Worm (Caenorhabditis elegans): Measurements from ENCODE around the gene F55D10.4.

F55D10.4 gene

ce11 chrX:4699411-4700050, 20.9 kb downstream of the F55D10.4 start, which contains the start of gene hyl-2:
hyl-2 (minus strand) TSS chrX:4699461.
- TF ChIP-seq ztf-23 (GFP tag; IDR thresholded peaks at IDR 0.05) (0 out of 2 replicates have a peak, but pooled peaks have one; percentile 31), ref-1 (GFP tag; conservative IDR thresholded peaks at IDR 0.05) (no peak)

DNA sequence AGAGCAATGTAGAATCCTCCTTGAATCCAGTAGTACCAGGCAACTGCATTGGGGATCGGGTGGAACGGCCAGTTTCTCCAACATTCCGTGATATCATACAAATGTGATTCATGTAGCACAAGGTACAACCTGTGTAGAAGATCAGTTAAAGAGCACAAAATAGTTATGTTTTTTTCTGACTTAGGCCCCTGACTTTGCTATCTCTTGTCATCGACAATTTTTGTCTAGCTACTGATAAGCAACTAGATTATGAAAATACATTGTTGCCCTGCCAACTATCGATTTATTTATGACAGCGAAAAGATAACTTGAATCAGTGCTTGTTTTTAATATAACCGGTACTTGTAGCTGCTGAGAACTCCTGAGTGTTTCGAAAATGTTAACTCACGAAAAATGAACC, 22.2 kb downstream of the F55D10.4 start:
- TF ChIP-seq tab-1 (GFP tag; IDR thresholded peaks at IDR 0.05) (no peak), ztf-23 (GFP tag; IDR thresholded peaks at IDR 0.05) (no peak), med-1 (GFP tag; optimal IDR thresholded peaks at IDR 0.05; ENCODE audit: insufficient read depth) (no peak), klf-2 (GFP tag; conservative IDR thresholded peaks at IDR 0.05) (no peak), flt-1 (GFP tag; IDR thresholded peaks at IDR 0.05) (no peak), ref-1 (GFP tag; conservative IDR thresholded peaks at IDR 0.05) (no peak), T22C8.4 (GFP tag; IDR thresholded peaks at IDR 0.05) (no peak)

ce11 chrX:4694611-4695370, 25.7 kb downstream of the F55D10.4 start:
- TF ChIP-seq cog-1 (tag; optimal IDR thresholded peaks at IDR 0.05) (no peak), ref-1 (GFP tag; conservative IDR thresholded peaks at IDR 0.05) (no peak), ztf-23 (GFP tag; IDR thresholded peaks at IDR 0.05) (no peak), klf-2 (GFP tag; conservative IDR thresholded peaks at IDR 0.05) (no peak), flt-1 (GFP tag; IDR thresholded peaks at IDR 0.05) (no peak), T22C8.4 (GFP tag; IDR thresholded peaks at IDR 0.05) (no peak), ztf-29 (GFP tag; IDR thresholded peaks at IDR 0.05) (no peak), med-1 (GFP tag; optimal IDR thresholded peaks at IDR 0.05; ENCODE audit: insufficient read depth) (no peak), tab-1 (GFP tag; IDR thresholded peaks at IDR 0.05) (no peak)

- TF ChIP-seq med-1 (GFP tag; optimal IDR thresholded peaks at IDR 0.05; ENCODE audit: insufficient read depth) (no peak), klf-2 (GFP tag; conservative IDR thresholded peaks at IDR 0.05) (no peak), tab-1 (GFP tag; IDR thresholded peaks at IDR 0.05) (no peak), ztf-29 (GFP tag; IDR thresholded peaks at IDR 0.05) (no peak), flt-1 (GFP tag; IDR thresholded peaks at IDR 0.05) (no peak), ref-1 (GFP tag; conservative IDR thresholded peaks at IDR 0.05) (no peak)
These were observed 29.2 kb downstream of the F55D10.4 start, which contains the start of gene K02G10.5 for ce11 chrX:4691148-4691773. K02G10.5 (minus strand) TSS chrX:4691198.

DNA sequence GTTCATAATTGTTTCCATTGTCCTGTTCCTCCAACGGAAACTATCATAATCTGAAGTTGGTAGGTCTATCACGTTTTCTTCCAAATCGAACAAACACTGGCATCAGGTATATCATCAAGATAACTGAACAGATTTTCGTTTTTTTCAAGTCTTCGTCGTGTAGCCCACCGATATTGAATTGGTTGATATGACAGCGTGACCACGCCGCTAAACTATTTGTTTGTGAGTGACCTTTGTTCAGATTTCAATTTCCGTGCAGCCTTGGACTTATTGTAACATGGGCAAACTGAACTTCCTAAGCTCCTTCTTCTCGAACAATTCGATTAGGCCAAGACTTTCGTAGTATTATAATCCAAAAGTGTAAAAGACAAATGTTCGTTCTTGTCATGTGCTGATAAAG, 34.9 kb downstream of the F55D10.4 start:
- no peak for TF ChIP-seq ztf-23 (GFP tag; IDR thresholded peaks at IDR 0.05)
- no peak for TF ChIP-seq med-1 (GFP tag; optimal IDR thresholded peaks at IDR 0.05; ENCODE audit: insufficient read depth)
- TF ChIP-seq cog-1 (tag; optimal IDR thresholded peaks at IDR 0.05): no peak
- TF ChIP-seq T22C8.4 (GFP tag; IDR thresholded peaks at IDR 0.05): no peak

DNA sequence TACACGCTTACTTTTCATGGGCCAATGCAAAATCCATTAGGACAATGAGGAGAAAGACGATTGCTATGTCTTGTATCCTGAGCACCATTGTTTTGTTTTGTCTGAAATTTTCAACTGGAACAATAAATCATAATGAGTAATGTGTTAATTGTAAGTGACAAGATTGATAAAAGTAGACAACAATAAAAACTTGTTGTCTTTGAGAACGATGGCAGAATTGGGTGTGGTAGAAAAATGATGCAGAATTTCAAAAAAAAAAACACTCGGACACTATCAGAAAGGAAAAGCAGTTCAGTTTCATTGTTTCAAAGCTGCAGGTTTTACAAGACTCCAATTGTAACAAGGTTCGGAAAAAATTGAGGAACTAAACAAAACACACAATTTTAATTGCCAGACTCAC, 37.8 kb downstream of the F55D10.4 start, which contains the start of gene K02G10.15:
K02G10.15 (minus strand) TSS at position 101 of the 400 bp plus-strand sequence.
- TF ChIP-seq ztf-29 (GFP tag; IDR thresholded peaks at IDR 0.05): no peak
- no peak for TF ChIP-seq ref-1 (GFP tag; conservative IDR thresholded peaks at IDR 0.05)
- no peak for TF ChIP-seq med-1 (GFP tag; optimal IDR thresholded peaks at IDR 0.05; ENCODE audit: insufficient read depth)
- no peak for TF ChIP-seq T22C8.4 (GFP tag; IDR thresholded peaks at IDR 0.05)
- no peak for TF ChIP-seq ztf-23 (GFP tag; IDR thresholded peaks at IDR 0.05)
- no peak for TF ChIP-seq cog-1 (tag; optimal IDR thresholded peaks at IDR 0.05)
- TF ChIP-seq flt-1 (GFP tag; IDR thresholded peaks at IDR 0.05): no peak
- no peak for TF ChIP-seq tab-1 (GFP tag; IDR thresholded peaks at IDR 0.05)
- no peak for TF ChIP-seq klf-2 (GFP tag; conservative IDR thresholded peaks at IDR 0.05)

DNA sequence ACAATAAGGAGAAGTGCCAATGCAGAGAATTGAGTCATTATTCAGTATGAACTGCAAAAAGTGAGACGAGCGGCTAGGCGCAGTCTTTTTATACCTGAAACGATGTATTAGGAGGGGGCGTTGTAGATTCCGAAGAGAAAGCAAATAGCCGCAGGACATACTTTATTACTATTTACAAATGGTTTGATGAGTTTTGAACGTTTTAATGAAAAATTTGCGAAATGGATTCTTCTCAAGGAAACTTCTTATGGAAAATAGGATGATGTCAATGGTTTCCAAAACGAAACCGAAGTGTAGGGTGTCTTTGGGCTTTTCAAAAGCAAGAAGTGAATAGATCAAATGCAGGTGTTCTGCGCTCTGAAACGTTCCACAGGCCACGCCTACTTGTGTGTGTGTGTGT, 42.4 kb downstream of the F55D10.4 start, which contains the start of gene flp-11:
flp-11 (minus strand) TSS at position 101 of the 400 bp plus-strand sequence.
- TF ChIP-seq tab-1 (GFP tag; IDR thresholded peaks at IDR 0.05) (no peak), ztf-23 (GFP tag; IDR thresholded peaks at IDR 0.05) (no peak), T22C8.4 (GFP tag; IDR thresholded peaks at IDR 0.05) (no peak), klf-2 (GFP tag; conservative IDR thresholded peaks at IDR 0.05) (no peak), cog-1 (tag; optimal IDR thresholded peaks at IDR 0.05) (no peak), flt-1 (GFP tag; IDR thresholded peaks at IDR 0.05) (no peak), ztf-29 (GFP tag; IDR thresholded peaks at IDR 0.05) (no peak), med-1 (GFP tag; optimal IDR thresholded peaks at IDR 0.05; ENCODE audit: insufficient read depth) (no peak), ref-1 (GFP tag; conservative IDR thresholded peaks at IDR 0.05) (no peak)

DNA sequence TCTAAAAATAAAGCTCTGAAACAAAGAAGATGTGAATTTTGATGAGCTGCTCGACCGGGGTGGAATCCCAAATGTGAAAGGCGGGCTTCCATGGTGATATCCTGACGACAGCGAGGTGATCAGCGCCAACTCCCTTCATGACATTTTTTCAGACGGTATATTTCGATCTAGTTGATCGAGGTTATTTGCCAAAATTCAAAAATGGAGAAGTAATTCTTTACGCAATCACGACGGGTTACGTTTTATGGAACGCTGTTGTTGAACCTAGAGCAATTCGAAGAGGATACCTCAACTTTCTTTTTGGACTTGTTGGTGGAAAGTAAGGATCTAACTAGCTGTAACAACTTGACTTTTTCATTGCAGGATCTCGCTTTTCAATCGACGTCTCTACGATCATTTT, 43.8 kb downstream of the F55D10.4 start:
- TF ChIP-seq cog-1 (tag; optimal IDR thresholded peaks at IDR 0.05) (no peak), ztf-23 (GFP tag; IDR thresholded peaks at IDR 0.05) (no peak), klf-2 (GFP tag; conservative IDR thresholded peaks at IDR 0.05) (no peak), med-1 (GFP tag; optimal IDR thresholded peaks at IDR 0.05; ENCODE audit: insufficient read depth) (no peak), tab-1 (GFP tag; IDR thresholded peaks at IDR 0.05) (no peak), ztf-29 (GFP tag; IDR thresholded peaks at IDR 0.05) (no peak), ref-1 (GFP tag; conservative IDR thresholded peaks at IDR 0.05) (no peak), flt-1 (GFP tag; IDR thresholded peaks at IDR 0.05) (no peak), T22C8.4 (GFP tag; IDR thresholded peaks at IDR 0.05) (no peak)

- TF ChIP-seq ref-1 (GFP tag; conservative IDR thresholded peaks at IDR 0.05) (no peak), klf-2 (GFP tag; conservative IDR thresholded peaks at IDR 0.05) (no peak), tab-1 (GFP tag; IDR thresholded peaks at IDR 0.05) (no peak), cog-1 (tag; optimal IDR thresholded peaks at IDR 0.05) (no peak), ztf-29 (GFP tag; IDR thresholded peaks at IDR 0.05) (no peak), flt-1 (GFP tag; IDR thresholded peaks at IDR 0.05) (no peak), ztf-23 (GFP tag; IDR thresholded peaks at IDR 0.05) (no peak), T22C8.4 (GFP tag; IDR thresholded peaks at IDR 0.05) (no peak), med-1 (GFP tag; optimal IDR thresholded peaks at IDR 0.05; ENCODE audit: insufficient read depth) (no peak)
These were observed 47.2 kb downstream of the F55D10.4 start, which contains the start of gene tmem-135 for ce11 chrX:4673165-4673756. tmem-135 (plus strand) TSS chrX:4673706.
